Fruit fly (Drosophila melanogaster) whole organism, embryonic: Measurements from ENCODE around the gene scaf6.

ENCODE experiments used
- Atf6 ChIP-seq: fragments of 200-800 bp; sonication (Bioruptor generic); IDR thresholded peaks from 2 replicates; pipeline ENCODE4 v1.3.6; 2022; ENCODE audit warnings: missing biosample characterization, missing genetic modification characterization
- CG10209 ChIP-seq: fragments of 200-800 bp; sonication (Bioruptor generic); optimal IDR thresholded peaks from 3 replicates; lab custom pipeline; 2017; ENCODE audit warnings: missing biosample characterization, mild to moderate bottlenecking, missing genetic modification characterization, missing genetic modification reagents
- CG11695 ChIP-seq: fragments of 200-800 bp; sonication (Bioruptor generic); IDR thresholded peaks from 3 replicates; pipeline ENCODE4 v1.3.6; 2022; ENCODE audit warnings: missing biosample characterization, missing genetic modification characterization
- CG11696 ChIP-seq: fragments of 200-800 bp; sonication (Bioruptor generic); IDR thresholded peaks from 2 replicates; pipeline ENCODE4 v1.3.6; 2022; ENCODE audit warnings: missing biosample characterization, missing genetic modification characterization
- CG12659 ChIP-seq: fragments of 200-800 bp; sonication (Bioruptor generic); optimal IDR thresholded peaks from 3 replicates; lab custom pipeline; 2017; ENCODE audit warnings: mild to moderate bottlenecking, missing biosample characterization, missing genetic modification reagents, missing genetic modification characterization
- CG14050 ChIP-seq: fragments of 200-800 bp; sonication (Bioruptor generic); IDR thresholded peaks from 3 replicates; pipeline ENCODE4 v1.3.6; 2022; ENCODE audit warnings: missing biosample characterization, missing genetic modification characterization
- CG15601 ChIP-seq: fragments of 200-800 bp; sonication (Bioruptor generic); optimal IDR thresholded peaks from 3 replicates; lab custom pipeline; 2019; ENCODE audit warnings: missing biosample characterization, mild to moderate bottlenecking, missing genetic modification characterization, moderate library complexity
- CG1602 ChIP-seq: fragments of 200-800 bp; sonication (Bioruptor generic); optimal IDR thresholded peaks from 3 replicates; lab custom pipeline; 2016; ENCODE audit warnings: missing biosample characterization, missing genetic modification characterization
- CG4820 ChIP-seq: fragments of 200-800 bp; sonication (Bioruptor generic); optimal IDR thresholded peaks from 3 replicates; lab custom pipeline; 2016; ENCODE audit warnings: missing biosample characterization, missing genetic modification characterization
- CG5245 ChIP-seq: fragments of 200-800 bp; sonication (Bioruptor generic); optimal IDR thresholded peaks from 3 replicates; lab custom pipeline; 2016; ENCODE audit warnings: missing biosample characterization, missing genetic modification characterization
- CG6272 ChIP-seq: fragments of 200-800 bp; sonication (Bioruptor generic); IDR thresholded peaks from 2 replicates; pipeline ENCODE4 v1.3.6; 2022; ENCODE audit warnings: missing biosample characterization, missing genetic modification characterization
- CG8359 ChIP-seq: fragments of 200-800 bp; sonication (Bioruptor generic); optimal IDR thresholded peaks from 2 replicates; lab custom pipeline; 2017; ENCODE audit warnings: missing biosample characterization, mild to moderate bottlenecking, missing genetic modification characterization, borderline replicate concordance
- CG8924 ChIP-seq: fragments of 200-800 bp; optimal IDR thresholded peaks from 3 replicates; lab custom pipeline; 2019; ENCODE audit warnings: missing biosample characterization, mild to moderate bottlenecking, missing genetic modification characterization, moderate library complexity
- Dip2 ChIP-seq: fragments of 200-800 bp; sonication (Bioruptor generic); IDR thresholded peaks from 2 replicates; pipeline ENCODE4 v1.3.6; 2022; ENCODE audit warnings: missing biosample characterization, missing genetic modification characterization
- HHEX ChIP-seq: fragments of 200-800 bp; sonication (Bioruptor generic); optimal IDR thresholded peaks from 3 replicates; lab custom pipeline; 2017; ENCODE audit warnings: missing biosample characterization, mild to moderate bottlenecking, missing genetic modification characterization, missing genetic modification reagents
- Hand ChIP-seq: fragments of 200-800 bp; sonication (Bioruptor generic); optimal IDR thresholded peaks from 2 replicates; lab custom pipeline; 2017; ENCODE audit warnings: mild to moderate bottlenecking, missing biosample characterization, missing genetic modification reagents, missing genetic modification characterization
- MBD-R2 ChIP-seq: fragments of 200-800 bp; sonication (Bioruptor generic); IDR thresholded peaks from 2 replicates; pipeline ENCODE4 v1.3.6; 2022; ENCODE audit warnings: missing biosample characterization, missing genetic modification characterization
- Med ChIP-seq: fragments of 200-800 bp; sonication (Bioruptor generic); peaks from one replicate; lab custom pipeline; 2016; ENCODE audit warnings: missing biosample characterization, missing genetic modification characterization, mild to moderate bottlenecking, inconsistent platforms, moderate library complexity
- Oli ChIP-seq: fragments of 200-800 bp; sonication (Bioruptor generic); optimal IDR thresholded peaks from 2 replicates; lab custom pipeline; 2018; ENCODE audit warnings: missing biosample characterization, mild to moderate bottlenecking, missing genetic modification characterization, moderate library complexity
- Rfx ChIP-seq: fragments of 200-800 bp; sonication (Bioruptor generic); IDR thresholded peaks from 2 replicates; pipeline ENCODE4 v1.3.6; 2022; ENCODE audit warnings: missing biosample characterization, missing genetic modification characterization
- Sry-δ ChIP-seq: fragments of 200-800 bp; sonication (Bioruptor generic); optimal IDR thresholded peaks from 2 replicates; lab custom pipeline; 2016; ENCODE audit warnings: missing biosample characterization, missing genetic modification characterization
- TFAM ChIP-seq: fragments of 200-800 bp; sonication (Bioruptor generic); optimal IDR thresholded peaks from 2 replicates; lab custom pipeline; 2017; ENCODE audit warnings: missing biosample characterization, missing genetic modification characterization, inconsistent platforms
- bcd ChIP-seq: fragments of 200-800 bp; sonication (Bioruptor generic); optimal IDR thresholded peaks from 2 replicates; lab custom pipeline; 2017; ENCODE audit warnings: missing biosample characterization, mild to moderate bottlenecking, missing genetic modification characterization
- chm ChIP-seq: fragments of 200-800 bp; sonication (Bioruptor generic); IDR thresholded peaks from 2 replicates; pipeline ENCODE4 v1.3.6; 2022; ENCODE audit warnings: missing biosample characterization, missing genetic modification characterization
- fd96Cb ChIP-seq: fragments of 200-800 bp; sonication (Bioruptor generic); optimal IDR thresholded peaks from 2 replicates; lab custom pipeline; 2018; ENCODE audit warnings: missing biosample characterization, mild to moderate bottlenecking, missing genetic modification characterization, moderate library complexity
- gfzf ChIP-seq: fragments of 200-800 bp; sonication (Bioruptor generic); optimal IDR thresholded peaks from 2 replicates; lab custom pipeline; 2016; ENCODE audit warnings: missing biosample characterization, mild to moderate bottlenecking, missing genetic modification characterization, moderate library complexity
- gsb ChIP-seq: fragments of 200-800 bp; sonication (Bioruptor generic); IDR thresholded peaks from 2 replicates; pipeline ENCODE4 v1.3.6; 2022; ENCODE audit warnings: missing biosample characterization, missing genetic modification characterization
- gsb-n ChIP-seq: fragments of 200-800 bp; sonication (Bioruptor generic); optimal IDR thresholded peaks from 3 replicates; lab custom pipeline; 2018; ENCODE audit warnings: missing biosample characterization, mild to moderate bottlenecking, missing genetic modification characterization
- p53 ChIP-seq: fragments of 200-800 bp; sonication (Bioruptor generic); optimal IDR thresholded peaks from 2 replicates; lab custom pipeline; 2016; ENCODE audit warnings: missing biosample characterization, missing genetic modification characterization
- prd ChIP-seq, 3 experiments: fragments of >200 bp in 2 of 3; fragments of 200-800 bp in 1 of 3; sonication (Bioruptor generic) in 1 of 3; optimal IDR thresholded peaks in 2 of 3; IDR thresholded peaks in 1 of 3; 2 replicates in 2 of 3; 3 replicates in 1 of 3; pipeline versions ENCODE4 v1.3.6 to Lab custom; 2017 to 2022; ENCODE audit warnings: missing biosample characterization in 1 of 3, missing genetic modification characterization in 1 of 3
- psq ChIP-seq: fragments of 200-800 bp; sonication (Bioruptor generic); optimal IDR thresholded peaks from 2 replicates; lab custom pipeline; 2017; ENCODE audit warnings: missing biosample characterization, missing genetic modification characterization
- pzg ChIP-seq: fragments of 200-800 bp; sonication (Bioruptor generic); optimal IDR thresholded peaks from 3 replicates; lab custom pipeline; 2018; ENCODE audit warnings: missing biosample characterization, mild to moderate bottlenecking, missing genetic modification characterization, moderate library complexity
- run ChIP-seq: fragments of 200-800 bp; sonication (Bioruptor generic); optimal IDR thresholded peaks from 3 replicates; lab custom pipeline; 2018; ENCODE audit warnings: missing biosample characterization, mild to moderate bottlenecking, missing genetic modification characterization
- sens-2 ChIP-seq: fragments of 200-800 bp; sonication (Bioruptor generic); IDR thresholded peaks from 2 replicates; pipeline ENCODE4 v1.3.6; 2022; ENCODE audit warnings: missing biosample characterization, missing genetic modification characterization
- ssp ChIP-seq: fragments of 200-800 bp; sonication (Bioruptor generic); IDR thresholded peaks from 2 replicates; pipeline ENCODE4 v1.3.6; 2022; ENCODE audit warnings: missing biosample characterization, missing genetic modification characterization
- trh ChIP-seq: fragments of 200-800 bp; sonication (Bioruptor generic); optimal IDR thresholded peaks from 2 replicates; lab custom pipeline; 2016; ENCODE audit warnings: missing biosample characterization, missing genetic modification characterization
- vnd ChIP-seq: fragments of 200-800 bp; sonication (Bioruptor generic); IDR thresholded peaks from 3 replicates; pipeline ENCODE4 v1.3.6; 2022; ENCODE audit warnings: missing biosample characterization, missing genetic modification characterization; ENCODE audit not compliant: partially characterized antibody

scaf6 gene

DNA sequence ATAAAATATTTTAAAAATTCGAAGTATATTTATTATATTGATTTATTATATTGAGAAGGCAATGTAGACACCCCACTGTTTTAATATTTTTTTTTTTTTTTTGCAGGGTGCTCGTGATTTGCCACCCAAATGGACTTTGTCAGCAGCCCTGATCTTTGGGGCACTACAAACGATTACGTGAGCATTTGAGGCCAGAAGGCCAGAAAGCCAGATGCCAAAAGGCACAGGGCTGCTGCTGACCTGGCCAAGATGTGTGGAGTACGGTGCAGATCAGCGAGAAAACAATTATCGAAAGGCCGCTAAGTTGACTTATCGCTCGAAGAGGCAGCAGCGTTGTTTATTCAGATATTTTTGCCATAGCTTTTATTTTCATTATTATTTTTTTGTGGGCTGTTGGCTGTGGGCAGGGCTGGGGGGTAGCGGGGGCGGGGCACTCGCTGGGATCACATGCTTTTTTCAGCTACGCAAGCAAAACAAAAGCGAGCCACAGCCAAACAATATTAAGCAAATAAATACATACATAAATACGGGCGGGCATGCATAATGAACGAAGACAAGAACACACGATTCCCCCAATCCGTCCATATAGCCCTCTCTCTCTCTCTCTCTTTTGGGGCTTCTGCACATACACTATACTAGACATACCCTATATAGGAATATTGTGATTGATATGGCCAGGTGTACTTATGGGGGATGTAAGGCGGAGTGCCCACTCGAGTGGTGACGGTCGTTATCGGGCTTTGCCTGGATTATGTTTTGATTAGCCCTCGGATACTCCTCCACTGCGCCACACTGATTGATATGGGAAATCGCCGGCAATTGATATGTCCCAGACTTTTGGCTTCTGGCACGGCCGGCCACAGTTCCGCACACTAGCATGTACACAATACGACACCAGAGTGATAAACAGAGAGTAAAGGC lies 38.9 kb downstream of the scaf6 start (continued):
- TF ChIP-seq gsb-n (tag; lab: Kevin White, UChicago) (no peak), p53 (no peak), Dip2 (GFP tag; lab: Robert Waterston, UW) (no peak), MBD-R2 (GFP tag; lab: Robert Waterston, UW) (no peak; the same call in 1 of the 2 replicates), CG11696 (GFP tag; lab: Robert Waterston, UW) (0 out of 2 replicates have a peak, but pooled peaks have one; percentile 32), CG10209 (no peak), CG6272 (no peak), psq (GFP tag; lab: Kevin White, UChicago) (no peak), Oli (tag; lab: Kevin White, UChicago) (no peak), Med (GFP tag; lab: Kevin White, UChicago) (peak; percentile 42), ssp (GFP tag; lab: Robert Waterston, UW) (no peak), run (tag; lab: Kevin White, UChicago) (no peak), CG14050 (GFP tag; lab: Robert Waterston, UW) (no peak), trh (no peak), Rfx (GFP tag; lab: Robert Waterston, UW) (peak; percentile 41; the same call in 1 of the 2 replicates), vnd (GFP tag; lab: Robert Waterston, UW) (peak; percentile 69; the same call in 2 of the 3 replicates), Atf6 (GFP tag; lab: Robert Waterston, UW) (peak; percentile 57; the same call in 1 of the 2 replicates), CG11695 (peak; percentile 33; the same call in 2 of the 3 replicates), fd96Cb (tag; lab: Kevin White, UChicago) (no peak), CG12659 (GFP tag; lab: Kevin White, UChicago) (no peak), Sry-δ (GFP tag; lab: Kevin White, UChicago) (no peak), gfzf (no peak), CG8359 (GFP tag; lab: Kevin White, UChicago) (peak; percentile 33), CG5245 (GFP tag; lab: Kevin White, UChicago) (no peak), gsb (no peak; the same call in 1 of the 2 replicates), CG15601 (tag; lab: Kevin White, UChicago) (no peak), CG4820 (GFP tag; lab: Kevin White, UChicago) (no peak), CG1602 (GFP tag; lab: Kevin White, UChicago) (no peak), CG8924 (tag; lab: Kevin White, UChicago) (no peak), bcd (GFP tag; lab: Kevin White, UChicago) (no peak), pzg (GFP tag; lab: Kevin White, UChicago) (no peak), chm (GFP tag; lab: Robert Waterston, UW) (0 out of 2 replicates have a peak, but pooled peaks have one; percentile 19), prd (optimal IDR thresholded peaks at IDR 0.05; lab: Kevin White, UChicago) (no peak), prd (GFP tag; IDR thresholded peaks at IDR 0.05; lab: Robert Waterston, UW) (no peak), HHEX (peak; percentile 15), Hand (GFP tag; lab: Kevin White, UChicago) (no peak), TFAM (GFP tag; lab: Kevin White, UChicago) (no peak), sens-2 (GFP tag; lab: Robert Waterston, UW) (no peak; the same call in 1 of the 2 replicates)
- TF ChIP-seq, all 482 proteins: peak for 79
